Fruit fly (Drosophila melanogaster) whole organism, pupa: Measurements from ENCODE around the gene CG4393.

ENCODE experiments used
- CG10348 ChIP-seq: fragments of 200-800 bp; sonication (Bioruptor generic); IDR thresholded peaks from 2 replicates; pipeline ENCODE4 v1.3.6; 2022; ENCODE audit warnings: missing biosample characterization, missing genetic modification characterization
- CG12605 ChIP-seq: fragments of 200-800 bp; sonication (Bioruptor generic); IDR thresholded peaks from 2 replicates; pipeline ENCODE4 v1.3.6; 2022; ENCODE audit warnings: missing biosample characterization, missing genetic modification characterization
- CG13204 ChIP-seq: fragments of 200-800 bp; sonication (Bioruptor generic); optimal IDR thresholded peaks from 2 replicates; lab custom pipeline; 2018; ENCODE audit warnings: missing biosample characterization, mild to moderate bottlenecking, missing genetic modification characterization, moderate library complexity
- CG14655 ChIP-seq: fragments of 200-800 bp; sonication (Bioruptor generic); optimal IDR thresholded peaks from 3 replicates; lab custom pipeline; 2017; ENCODE audit warnings: mild to moderate bottlenecking, missing biosample characterization, missing genetic modification reagents, missing genetic modification characterization
- CG15710 ChIP-seq: fragments of 200-800 bp; sonication (Bioruptor generic); optimal IDR thresholded peaks from 2 replicates; lab custom pipeline; 2018; ENCODE audit warnings: missing biosample characterization, mild to moderate bottlenecking, missing genetic modification characterization, moderate library complexity
- CG17806 ChIP-seq: fragments of 200-800 bp; sonication (Bioruptor generic); optimal IDR thresholded peaks from 2 replicates; lab custom pipeline; 2018; ENCODE audit warnings: missing biosample characterization, mild to moderate bottlenecking, missing genetic modification characterization, moderate library complexity
- CG32121 ChIP-seq: fragments of 200-800 bp; sonication (Bioruptor generic); IDR thresholded peaks from 2 replicates; pipeline ENCODE4 v1.3.6; 2022; ENCODE audit warnings: missing biosample characterization, missing genetic modification characterization
- CG34367 ChIP-seq: fragments of 200-800 bp; sonication (Bioruptor generic); optimal IDR thresholded peaks from 2 replicates; lab custom pipeline; 2018; ENCODE audit warnings: missing biosample characterization, mild to moderate bottlenecking, missing genetic modification characterization
- CG4496 ChIP-seq: fragments of 200-800 bp; sonication (Bioruptor generic); IDR thresholded peaks from 3 replicates; pipeline ENCODE4 v1.3.6; 2022; ENCODE audit warnings: missing biosample characterization, missing genetic modification characterization
- CG8159 ChIP-seq: fragments of 200-800 bp; sonication (Bioruptor generic); optimal IDR thresholded peaks from 3 replicates; lab custom pipeline; 2018; ENCODE audit warnings: missing biosample characterization, mild to moderate bottlenecking, missing genetic modification characterization, moderate library complexity
- CG8301 ChIP-seq: fragments of 200-800 bp; sonication (Bioruptor generic); optimal IDR thresholded peaks from 2 replicates; lab custom pipeline; 2018; ENCODE audit warnings: missing biosample characterization, mild to moderate bottlenecking, missing genetic modification characterization
- CG9948 ChIP-seq: fragments of 200-800 bp; sonication (Bioruptor generic); optimal IDR thresholded peaks from 2 replicates; lab custom pipeline; 2018; ENCODE audit warnings: missing biosample characterization, mild to moderate bottlenecking, missing genetic modification characterization, moderate library complexity
- D1 ChIP-seq: fragments of 200-800 bp; sonication (Bioruptor generic); optimal IDR thresholded peaks from 2 replicates; lab custom pipeline; 2018; ENCODE audit warnings: missing biosample characterization, mild to moderate bottlenecking, missing genetic modification characterization, moderate library complexity
- EcR ChIP-seq: fragments of 200-800 bp; sonication (Bioruptor generic); optimal IDR thresholded peaks from 3 replicates; lab custom pipeline; 2019; ENCODE audit warnings: missing biosample characterization, missing genetic modification characterization, mild to moderate bottlenecking, moderate library complexity, missing genetic modification reagents
- Ets98B ChIP-seq: fragments of 200-800 bp; sonication (Bioruptor generic); IDR thresholded peaks from 2 replicates; pipeline ENCODE4 v1.3.6; 2022; ENCODE audit warnings: missing biosample characterization, missing genetic modification characterization
- Pif1A ChIP-seq: fragments of 200-800 bp; sonication (Bioruptor generic); optimal IDR thresholded peaks from 3 replicates; lab custom pipeline; 2016; ENCODE audit warnings: missing biosample characterization, missing genetic modification characterization
- Pif1B ChIP-seq: fragments of 200-800 bp; sonication (Bioruptor generic); optimal IDR thresholded peaks from 3 replicates; lab custom pipeline; 2016; ENCODE audit warnings: missing biosample characterization, missing genetic modification characterization
- Snoo ChIP-seq: fragments of 200-800 bp; sonication (Bioruptor generic); optimal IDR thresholded peaks from 3 replicates; lab custom pipeline; 2017; ENCODE audit warnings: missing biosample characterization, mild to moderate bottlenecking, missing genetic modification characterization, inconsistent platforms
- fd96Ca ChIP-seq: fragments of 200-800 bp; sonication (Bioruptor generic); IDR thresholded peaks from 3 replicates; pipeline ENCODE4 v1.3.6; 2022; ENCODE audit warnings: missing biosample characterization, missing genetic modification characterization
- gl ChIP-seq: fragments of 200-800 bp; sonication (Bioruptor generic); optimal IDR thresholded peaks from 2 replicates; lab custom pipeline; 2018; ENCODE audit warnings: missing biosample characterization, mild to moderate bottlenecking, missing genetic modification characterization
- rn ChIP-seq: fragments of 200-800 bp; sonication (Bioruptor generic); IDR thresholded peaks from 2 replicates; pipeline ENCODE4 v1.3.6; 2022; ENCODE audit warnings: missing biosample characterization, missing genetic modification characterization

CG4393 gene

dm6 chr3R:23363515-23364124 is 21.0 kb downstream of the CG4393 start, which contains the start of gene CG4408:
Gene CG4408, minus strand, starts transcription at chr3R:23363574.
- TF ChIP-seq D1 (tag; lab: Kevin White, UChicago) (no peak), CG8159 (peak; percentile 83), CG4496 (peak; percentile 81), CG13204 (GFP tag; lab: Kevin White, UChicago) (no peak), CG12605 (GFP tag; lab: Robert Waterston, UW) (peak; percentile 67), gl (tag; lab: Kevin White, UChicago) (peak; percentile 34), CG32121 (peak; percentile 56; the same call in 1 of the 2 replicates), CG14655 (GFP tag; lab: Kevin White, UChicago) (peak; percentile 81), Ets98B (GFP tag; lab: Robert Waterston, UW) (peak; percentile 82), CG17806 (tag; lab: Kevin White, UChicago) (peak; percentile 74), CG8301 (tag; lab: Kevin White, UChicago) (peak; percentile 73), Pif1B (GFP tag; lab: Kevin White, UChicago) (no peak), CG9948 (tag; lab: Kevin White, UChicago) (peak; percentile 72), CG34367 (tag; lab: Kevin White, UChicago) (peak; percentile 56), Snoo (peak; percentile 81), EcR (GFP tag; lab: Kevin White, UChicago) (peak; percentile 80), Pif1A (peak; percentile 67), fd96Ca (peak; percentile 59; the same call in 1 of the 3 replicates), CG10348 (GFP tag; lab: Robert Waterston, UW) (no peak), CG15710 (tag; lab: Kevin White, UChicago) (peak; percentile 74), rn (GFP tag; lab: Robert Waterston, UW) (peak; percentile 32; the same call in 1 of the 2 replicates)

dm6 chr3R:23360356-23360755 is 24.2 kb downstream of the CG4393 start:
- TF ChIP-seq Ets98B (GFP tag; lab: Robert Waterston, UW) = no peak
- peak; percentile 23 for TF ChIP-seq EcR (GFP tag; lab: Kevin White, UChicago)

DNA sequence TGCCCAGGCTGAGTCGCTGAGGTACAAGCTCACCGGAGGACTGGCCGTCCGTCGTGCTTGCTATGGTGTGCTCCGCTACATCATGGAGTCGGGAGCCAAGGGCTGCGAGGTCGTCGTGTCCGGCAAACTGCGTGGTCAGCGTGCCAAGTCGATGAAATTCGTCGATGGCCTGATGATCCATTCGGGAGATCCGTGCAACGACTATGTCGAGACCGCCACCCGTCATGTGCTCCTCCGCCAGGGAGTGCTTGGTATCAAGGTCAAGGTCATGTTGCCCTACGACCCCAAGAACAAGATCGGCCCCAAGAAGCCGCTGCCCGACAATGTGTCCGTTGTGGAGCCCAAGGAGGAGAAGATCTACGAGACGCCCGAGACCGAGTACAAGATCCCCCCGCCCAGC is 25.2 kb downstream of the CG4393 start:
- TF ChIP-seq CG4496 = no peak
- no peak for TF ChIP-seq CG10348 (GFP tag; lab: Robert Waterston, UW)
- TF ChIP-seq CG17806 (tag; lab: Kevin White, UChicago) = no peak
- TF ChIP-seq D1 (tag; lab: Kevin White, UChicago) = no peak
- TF ChIP-seq CG15710 (tag; lab: Kevin White, UChicago) = no peak
- no peak for TF ChIP-seq Ets98B (GFP tag; lab: Robert Waterston, UW)
- TF ChIP-seq gl (tag; lab: Kevin White, UChicago) = no peak
- TF ChIP-seq rn (GFP tag; lab: Robert Waterston, UW) = no peak
- TF ChIP-seq CG8301 (tag; lab: Kevin White, UChicago) = no peak
- no peak for TF ChIP-seq CG32121
- TF ChIP-seq CG9948 (tag; lab: Kevin White, UChicago) = no peak
- no peak for TF ChIP-seq EcR (GFP tag; lab: Kevin White, UChicago)

DNA sequence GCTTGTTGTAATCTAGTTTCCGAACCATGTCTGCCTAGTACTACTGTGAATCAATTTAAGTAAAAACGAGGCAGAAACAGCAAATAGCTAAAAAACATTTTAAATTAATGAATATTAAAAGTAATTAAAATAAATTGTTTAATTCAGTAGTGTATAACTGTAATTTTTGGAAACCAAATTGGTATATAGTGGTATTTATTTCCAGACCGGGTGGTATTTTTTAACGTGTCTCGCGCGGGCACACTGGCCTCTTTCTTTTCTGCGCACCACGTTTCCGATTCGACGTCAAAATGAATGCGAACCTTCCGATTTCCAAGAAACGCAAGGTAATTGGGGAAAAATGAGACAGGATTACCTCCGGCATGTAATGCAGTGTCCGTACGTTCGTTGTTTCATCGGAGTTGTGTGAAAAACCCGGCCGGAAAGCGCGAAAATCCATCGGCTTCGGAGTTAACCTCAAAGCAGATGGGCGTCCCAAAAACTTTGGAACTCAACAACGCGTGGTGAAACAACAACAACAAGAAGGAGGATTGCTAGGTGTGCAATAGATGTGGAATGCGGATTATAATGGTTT is 25.9 kb downstream of the CG4393 start, which contains the start of gene RpS3:
TSS of gene RpS3 (plus strand) at position 248 of the 574 bp plus-strand sequence.
- TF ChIP-seq CG8159 (peak; percentile 16), Snoo (peak; percentile 18), Pif1B (GFP tag; lab: Kevin White, UChicago) (peak; percentile 13), gl (tag; lab: Kevin White, UChicago) (peak; percentile 13), CG32121 (no peak; the same call in 1 of the 2 replicates)

dm6 chr3R:23356920-23357386 is 27.6 kb downstream of the CG4393 start:
- TF ChIP-seq CG8159 (peak; percentile 81), fd96Ca (no peak), Snoo (peak; percentile 57), Pif1B (GFP tag; lab: Kevin White, UChicago) (peak; percentile 49), CG9948 (tag; lab: Kevin White, UChicago) (peak; percentile 75), rn (GFP tag; lab: Robert Waterston, UW) (0 out of 2 replicates have a peak, but pooled peaks have one; percentile 20), Pif1A (no peak), CG17806 (tag; lab: Kevin White, UChicago) (peak; percentile 74), CG13204 (GFP tag; lab: Kevin White, UChicago) (no peak), CG8301 (tag; lab: Kevin White, UChicago) (peak; percentile 75), gl (tag; lab: Kevin White, UChicago) (no peak), CG32121 (peak; percentile 76), CG15710 (tag; lab: Kevin White, UChicago) (peak; percentile 85), CG12605 (GFP tag; lab: Robert Waterston, UW) (peak; percentile 80), Ets98B (GFP tag; lab: Robert Waterston, UW) (peak; percentile 64; the same call in 1 of the 2 replicates), CG4496 (peak; percentile 78), EcR (GFP tag; lab: Kevin White, UChicago) (no peak), CG34367 (tag; lab: Kevin White, UChicago) (peak; percentile 79), CG10348 (GFP tag; lab: Robert Waterston, UW) (peak; percentile 12; the same call in 1 of the 2 replicates), CG14655 (GFP tag; lab: Kevin White, UChicago) (peak; percentile 63), D1 (tag; lab: Kevin White, UChicago) (no peak)
